Worm (Caenorhabditis elegans) whole organism, young adult: ENCODE results near the gene pals-22.

Source experiments
- B0336.3 ChIP-seq: fragments of 200-800 bp; sonication (Bioruptor generic); IDR thresholded peaks from 2 replicates; pipeline ENCODE4 v1.3.6; 2022; ENCODE audit warnings: missing genetic modification characterization, missing compliant biosample characterization
- C06A6.2 ChIP-seq: fragments of 200-800 bp; sonication (Bioruptor generic); conservative IDR thresholded peaks from 2 replicates; pipeline ENCODE4 v1.3.6; 2022; ENCODE audit warnings: missing genetic modification characterization, missing compliant biosample characterization
- F37B4.10 ChIP-seq: fragments of 200-800 bp; sonication (Bioruptor generic); IDR thresholded peaks from 2 replicates; pipeline ENCODE4 v1.3.6; 2022; ENCODE audit warnings: missing genetic modification characterization, missing compliant biosample characterization
- K11D2.4 ChIP-seq: fragments of 200-800 bp; sonication (Bioruptor generic); IDR thresholded peaks from 2 replicates; pipeline ENCODE4 v1.3.6; 2022; ENCODE audit warnings: missing genetic modification reagents, missing genetic modification characterization, missing compliant biosample characterization
- K12H6.12 ChIP-seq: fragments of 200-800 bp; sonication (Bioruptor generic); optimal IDR thresholded peaks from 2 replicates; lab custom pipeline; 2018; ENCODE audit warnings: mild to moderate bottlenecking, missing genetic modification characterization, missing compliant biosample characterization
- T07F8.4 ChIP-seq: sonication (generic microtip); optimal IDR thresholded peaks from 2 replicates; lab custom pipeline; 2016; ENCODE audit warnings: mild to moderate bottlenecking, missing genetic modification characterization, moderate library complexity, missing compliant biosample characterization
- Y53F4B.3 ChIP-seq: fragments of 200-800 bp; sonication (Bioruptor generic); IDR thresholded peaks from 2 replicates; pipeline ENCODE4 v1.3.6; 2022; ENCODE audit warnings: missing genetic modification reagents, missing genetic modification characterization, missing compliant biosample characterization
- Y79H2A.3 ChIP-seq: fragments of 200-800 bp; sonication (Bioruptor generic); conservative IDR thresholded peaks from 2 replicates; pipeline ENCODE4 v1.3.6; 2022; ENCODE audit warnings: missing genetic modification reagents, missing genetic modification characterization, missing compliant biosample characterization
- aptf-2 ChIP-seq: fragments of 200-800 bp; sonication (Bioruptor generic); conservative IDR thresholded peaks from 2 replicates; pipeline ENCODE4 v1.3.6; 2022; ENCODE audit warnings: missing genetic modification reagents, missing genetic modification characterization, missing compliant biosample characterization
- bed-2 ChIP-seq: fragments of 200-800 bp; sonication (Bioruptor generic); IDR thresholded peaks from 2 replicates; pipeline ENCODE4 v1.3.6; 2022; ENCODE audit warnings: missing genetic modification reagents, missing genetic modification characterization, missing compliant biosample characterization
- ccch-3 ChIP-seq: fragments of 200-800 bp; sonication (Bioruptor generic); optimal IDR thresholded peaks from 2 replicates; lab custom pipeline; 2018; ENCODE audit warnings: mild to moderate bottlenecking, missing genetic modification characterization, missing compliant biosample characterization
- cebp-2 ChIP-seq: fragments of 200-800 bp; sonication (Bioruptor generic); IDR thresholded peaks from 2 replicates; pipeline ENCODE4 v1.3.6; 2022; ENCODE audit warnings: missing genetic modification characterization, missing compliant biosample characterization
- dox-1 ChIP-seq: fragments of 200-800 bp; sonication (Bioruptor generic); IDR thresholded peaks from 2 replicates; pipeline ENCODE4 v1.3.6; 2022; ENCODE audit warnings: missing genetic modification reagents, missing genetic modification characterization, missing compliant biosample characterization
- efl-1 ChIP-seq: fragments of 150-350 bp; optimal IDR thresholded peaks from 2 replicates; lab custom pipeline; 2014; ENCODE audit warnings: missing biosample characterization, missing genetic modification reagents, missing genetic modification characterization
- ekl-4 ChIP-seq: fragments of 200-800 bp; sonication (Bioruptor generic); IDR thresholded peaks from 2 replicates; pipeline ENCODE4 v1.3.6; 2022; ENCODE audit warnings: missing genetic modification reagents, missing genetic modification characterization, missing compliant biosample characterization
- ets-4 ChIP-seq: fragments of 200-800 bp; sonication (Bioruptor generic); optimal IDR thresholded peaks from 2 replicates; lab custom pipeline; 2018; ENCODE audit warnings: mild to moderate bottlenecking, missing genetic modification characterization, missing compliant biosample characterization
- him-1 ChIP-seq: sonication (generic microtip); optimal IDR thresholded peaks from 2 replicates; lab custom pipeline; 2016; ENCODE audit warnings: missing genotype, missing genetic modification reagents, missing genetic modification characterization, missing compliant biosample characterization
- hlh-12 ChIP-seq: sonication (generic microtip); optimal IDR thresholded peaks from 2 replicates; lab custom pipeline; 2016; ENCODE audit warnings: missing genetic modification characterization, missing compliant biosample characterization
- hmg-1.2 ChIP-seq: fragments of 200-800 bp; sonication (Bioruptor generic); IDR thresholded peaks from 2 replicates; pipeline ENCODE4 v1.3.6; 2022; ENCODE audit warnings: missing genetic modification reagents, missing genetic modification characterization, missing compliant biosample characterization
- hrde-1 ChIP-seq: sonication (generic microtip); optimal IDR thresholded peaks from 2 replicates; lab custom pipeline; 2016; ENCODE audit warnings: missing genetic modification characterization, mild to moderate bottlenecking, missing compliant biosample characterization, moderate library complexity, missing genotype, missing genetic modification reagents, borderline replicate concordance
- lin-40 ChIP-seq: sonication (generic microtip); optimal IDR thresholded peaks from 2 replicates; lab custom pipeline; 2016; ENCODE audit warnings: missing genetic modification characterization, mild to moderate bottlenecking, missing compliant biosample characterization, missing genotype, missing genetic modification reagents
- lir-1 ChIP-seq: fragments of 200-800 bp; sonication (Bioruptor generic); conservative IDR thresholded peaks from 2 replicates; pipeline ENCODE4 v1.3.6; 2022; ENCODE audit warnings: missing genetic modification reagents, missing genetic modification characterization, missing compliant biosample characterization
- lsy-27 ChIP-seq: sonication (generic microtip); optimal IDR thresholded peaks from 2 replicates; lab custom pipeline; 2017; ENCODE audit warnings: missing genetic modification characterization, mild to moderate bottlenecking, missing compliant biosample characterization, antibody characterized with exemption, missing genotype, borderline replicate concordance; ENCODE audit not compliant: insufficient read depth
- nfya-1 ChIP-seq: sonication (generic microtip); optimal IDR thresholded peaks from 2 replicates; lab custom pipeline; 2017; ENCODE audit warnings: antibody characterized with exemption, missing compliant biosample characterization, missing genetic modification characterization, borderline replicate concordance; ENCODE audit not compliant: insufficient read depth
- nfya-2 ChIP-seq: fragments of 200-800 bp; sonication (Bioruptor generic); IDR thresholded peaks from 2 replicates; pipeline ENCODE4 v1.3.6; 2022; ENCODE audit warnings: missing genetic modification reagents, missing genetic modification characterization, missing compliant biosample characterization
- nfyb-1 ChIP-seq: fragments of 200-800 bp; sonication (Bioruptor generic); IDR thresholded peaks from 2 replicates; pipeline ENCODE4 v1.3.6; 2022; ENCODE audit warnings: missing genetic modification reagents, missing genetic modification characterization, missing compliant biosample characterization
- nhr-27 ChIP-seq: fragments of 200-800 bp; sonication (Bioruptor generic); optimal IDR thresholded peaks from 2 replicates; lab custom pipeline; 2018; ENCODE audit warnings: mild to moderate bottlenecking, missing genetic modification characterization, moderate library complexity, missing compliant biosample characterization
- nhr-90 ChIP-seq: sonication (generic microtip); optimal IDR thresholded peaks from 2 replicates; lab custom pipeline; 2016; ENCODE audit warnings: missing genotype, mild to moderate bottlenecking, missing genetic modification characterization, missing compliant biosample characterization
- pbrm-1 ChIP-seq: fragments of 200-800 bp; sonication (Bioruptor generic); IDR thresholded peaks from 2 replicates; pipeline ENCODE4 v1.3.6; 2022; ENCODE audit warnings: missing genetic modification reagents, missing genetic modification characterization, missing compliant biosample characterization
- pha-4 ChIP-seq: fragments of 150-350 bp; sonication (generic microtip); optimal IDR thresholded peaks from 2 replicates; lab custom pipeline; 2014; ENCODE audit warnings: missing biosample characterization, missing genetic modification reagents, missing genetic modification characterization
- rcor-1 ChIP-seq: fragments of 200-800 bp; sonication (Bioruptor generic); IDR thresholded peaks from 2 replicates; pipeline ENCODE4 v1.3.6; 2022; ENCODE audit warnings: missing genetic modification reagents, missing genetic modification characterization, missing compliant biosample characterization
- rpc-1 ChIP-seq, 2 experiments: fragments of 150-350 bp in 1 of 2; sonication (generic microtip) in 1 of 2; optimal IDR thresholded peaks; 2 replicates each; lab custom pipeline; 2014 to 2018; ENCODE audit warnings: missing biosample characterization in 1 of 2, missing genetic modification characterization in 1 of 2, missing genetic modification reagents in 1 of 2, missing genotype in 1 of 2
- sptf-2 ChIP-seq: fragments of 200-800 bp; sonication (Bioruptor generic); optimal IDR thresholded peaks from 2 replicates; lab custom pipeline; 2018; ENCODE audit warnings: mild to moderate bottlenecking, missing genetic modification characterization, missing compliant biosample characterization
- unc-62 ChIP-seq: fragments of 150-350 bp; optimal IDR thresholded peaks from 2 replicates; lab custom pipeline; 2014; ENCODE audit warnings: missing biosample characterization, missing genetic modification reagents, missing genetic modification characterization
- zfh-2 ChIP-seq: fragments of 200-800 bp; sonication (Bioruptor generic); conservative IDR thresholded peaks from 2 replicates; pipeline ENCODE4 v1.3.6; 2022; ENCODE audit warnings: missing genetic modification reagents, missing genetic modification characterization, missing compliant biosample characterization
- zim-3 ChIP-seq: sonication (generic microtip); optimal IDR thresholded peaks from 2 replicates; lab custom pipeline; 2017; ENCODE audit warnings: mild to moderate bottlenecking, missing genetic modification characterization, moderate library complexity, missing compliant biosample characterization
- ztf-22 ChIP-seq: fragments of 200-800 bp; sonication (Bioruptor generic); optimal IDR thresholded peaks from 2 replicates; lab custom pipeline; 2018; ENCODE audit warnings: mild to moderate bottlenecking, missing genetic modification characterization, moderate library complexity, missing compliant biosample characterization

pals-22 gene

ce11 chrIII:175733-176132 is 43.5 kb downstream of the pals-22 start, which contains the start of gene clec-148 (continued):
- TF ChIP-seq pha-4 (no peak), lsy-27 (no peak), F37B4.10 (GFP tag; lab: Robert Waterston, UW) (no peak), ccch-3 (GFP tag; lab: Kevin White, UChicago) (no peak)

ce11 chrIII:177715-178114 is 45.5 kb downstream of the pals-22 start, which contains the start of gene F40G9.14:
Gene F40G9.14, minus strand, starts transcription at chrIII:177815.
- TF ChIP-seq cebp-2 (GFP tag; lab: Robert Waterston, UW) = no peak
- no peak for TF ChIP-seq ekl-4
- TF ChIP-seq dox-1 (GFP tag; lab: Robert Waterston, UW) = no peak
- no peak for TF ChIP-seq lin-40 (tag; lab: Kevin White, UChicago)
- TF ChIP-seq aptf-2 = no peak
- no peak for TF ChIP-seq K12H6.12 (tag; lab: Kevin White, UChicago)
- TF ChIP-seq ets-4 (GFP tag; lab: Kevin White, UChicago) = no peak
- TF ChIP-seq zim-3 (tag; lab: Kevin White, UChicago) = no peak
- no peak for TF ChIP-seq hlh-12
- TF ChIP-seq Y53F4B.3 (GFP tag; lab: Robert Waterston, UW) = no peak
- no peak for TF ChIP-seq nhr-27 (tag; lab: Kevin White, UChicago)
- TF ChIP-seq hrde-1 (tag; lab: Kevin White, UChicago) = no peak
- no peak for TF ChIP-seq Y79H2A.3 (GFP tag; lab: Robert Waterston, UW)
- no peak for TF ChIP-seq unc-62 (GFP tag; lab: Kevin White, UChicago)
- no peak for TF ChIP-seq nfyb-1 (GFP tag; lab: Robert Waterston, UW)
- TF ChIP-seq nhr-90 (tag; lab: Kevin White, UChicago) = no peak

ce11 chrIII:178126-178525 is 45.9 kb downstream of the pals-22 start:
- TF ChIP-seq nfya-2 (no peak), T07F8.4 (tag; lab: Kevin White, UChicago) (no peak), nfya-1 (tag; lab: Kevin White, UChicago) (no peak), K11D2.4 (GFP tag; lab: Robert Waterston, UW) (no peak), B0336.3 (GFP tag; lab: Robert Waterston, UW) (no peak), sptf-2 (GFP tag; lab: Kevin White, UChicago) (no peak)
- TF ChIP-seq, all 124 proteins: peak for 0

ce11 chrIII:179123-179592 is 46.9 kb downstream of the pals-22 start, which contains the start of gene F40G9.6:
Gene F40G9.6, plus strand, starts transcription at chrIII:179542.
- TF ChIP-seq efl-1 (GFP tag; lab: Kevin White, UChicago) (no peak), him-1 (no peak), pbrm-1 (GFP tag; lab: Robert Waterston, UW) (no peak), ztf-22 (no peak), rpc-1 (optimal IDR thresholded peaks at IDR 0.05; lab: Kevin White, UChicago) (no peak), rpc-1 (tag; optimal IDR thresholded peaks at IDR 0.05; lab: Kevin White, UChicago) (no peak), rcor-1 (GFP tag; lab: Robert Waterston, UW) (no peak), C06A6.2 (no peak), lir-1 (GFP tag; lab: Robert Waterston, UW) (no peak), bed-2 (no peak), zfh-2 (GFP tag; lab: Robert Waterston, UW) (no peak), hmg-1.2 (no peak)
